Fruit fly (Drosophila melanogaster): Measurements from ENCODE around the gene CG32100.

DNA sequence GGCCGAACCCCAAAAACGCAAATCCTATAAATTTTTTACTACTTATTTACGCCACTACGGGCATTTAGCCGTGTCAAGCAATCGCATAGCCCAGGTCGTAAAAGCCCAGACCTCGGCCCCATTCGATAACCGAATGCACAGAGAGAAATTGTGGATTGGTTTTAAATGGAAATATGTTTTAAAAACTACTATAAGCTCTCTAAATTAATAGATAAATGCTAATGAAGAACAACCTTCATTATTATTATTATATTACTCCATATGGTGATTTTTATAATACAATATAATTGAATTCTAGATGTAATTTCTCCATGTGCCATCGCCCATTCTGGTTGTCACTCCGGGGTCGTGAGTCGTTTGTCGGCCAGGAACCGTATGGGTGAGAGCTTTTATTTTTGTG, 38.6 kb downstream of the CG32100 start:
- TF ChIP-seq psq (optimal IDR thresholded peaks at IDR 0.05) (no peak), h (optimal IDR thresholded peaks at IDR 0.05) (no peak), ttk (optimal IDR thresholded peaks at IDR 0.05) (no peak), Sin3A (optimal IDR thresholded peaks at IDR 0.05) (no peak), Myc (optimal IDR thresholded peaks at IDR 0.05) (no peak), insv (optimal IDR thresholded peaks at IDR 0.05) (no peak)

Measured in Kc167 (cell line).